Fruit fly (Drosophila melanogaster) whole organism, embryonic: ENCODE data around the gene CG7766.
A peak's percentile ranks its signal among the peaks of the same experiment; 100 is the strongest.

Source experiments
- ATbp ChIP-seq: fragments of 200-800 bp; sonication (Bioruptor generic); optimal IDR thresholded peaks from 2 replicates; lab custom pipeline; 2017; ENCODE audit warnings: missing biosample characterization, mild to moderate bottlenecking, missing genetic modification characterization, missing genetic modification reagents
- Bdp1 ChIP-seq: fragments of 200-800 bp; sonication (Bioruptor generic); optimal IDR thresholded peaks from 3 replicates; lab custom pipeline; 2016; ENCODE audit warnings: missing biosample characterization, missing genetic modification characterization
- Blimp-1 ChIP-seq: fragments of 200-800 bp; sonication (Bioruptor generic); optimal IDR thresholded peaks from 3 replicates; lab custom pipeline; 2018; ENCODE audit warnings: missing biosample characterization, missing genetic modification characterization, mild to moderate bottlenecking, moderate library complexity, missing genetic modification reagents
- CG10209 ChIP-seq: fragments of 200-800 bp; sonication (Bioruptor generic); optimal IDR thresholded peaks from 3 replicates; lab custom pipeline; 2017; ENCODE audit warnings: missing biosample characterization, mild to moderate bottlenecking, missing genetic modification characterization, missing genetic modification reagents
- CG1529 ChIP-seq: fragments of 200-800 bp; sonication (Bioruptor generic); optimal IDR thresholded peaks from 3 replicates; lab custom pipeline; 2018; ENCODE audit warnings: missing biosample characterization, missing genetic modification characterization
- CG17568 ChIP-seq: fragments of 200-800 bp; sonication (Bioruptor generic); optimal IDR thresholded peaks from 2 replicates; lab custom pipeline; 2018; ENCODE audit warnings: missing biosample characterization, mild to moderate bottlenecking, missing genetic modification characterization, moderate library complexity
- CG18599 ChIP-seq: fragments of 200-800 bp; sonication (Bioruptor generic); optimal IDR thresholded peaks from 3 replicates; lab custom pipeline; 2017; ENCODE audit warnings: missing biosample characterization, missing genetic modification characterization, mild to moderate bottlenecking, moderate library complexity, missing genetic modification reagents
- CG2678 ChIP-seq: fragments of 200-800 bp; sonication (Bioruptor generic); optimal IDR thresholded peaks from 3 replicates; lab custom pipeline; 2019; ENCODE audit warnings: missing biosample characterization, mild to moderate bottlenecking, missing genetic modification characterization, moderate library complexity
- CG2889 ChIP-seq: fragments of 200-800 bp; sonication (Bioruptor generic); IDR thresholded peaks from 3 replicates; pipeline ENCODE4 v1.3.6; 2022; ENCODE audit warnings: missing biosample characterization, missing genetic modification characterization
- CG34376 ChIP-seq: fragments of 200-800 bp; sonication (Bioruptor generic); optimal IDR thresholded peaks from 2 replicates; lab custom pipeline; 2018; ENCODE audit warnings: missing biosample characterization, mild to moderate bottlenecking, missing genetic modification characterization
- CG42726 ChIP-seq: fragments of 200-800 bp; sonication (Bioruptor generic); IDR thresholded peaks from 2 replicates; pipeline ENCODE4 v1.3.6; 2022; ENCODE audit warnings: missing biosample characterization, missing genetic modification characterization; ENCODE audit not compliant: partially characterized antibody
- CG6654 ChIP-seq: fragments of 200-800 bp; sonication (Bioruptor generic); optimal IDR thresholded peaks from 2 replicates; lab custom pipeline; 2017; ENCODE audit warnings: missing biosample characterization, mild to moderate bottlenecking, missing genetic modification characterization
- CG9215 ChIP-seq: fragments of 200-800 bp; sonication (Bioruptor generic); IDR thresholded peaks from 2 replicates; pipeline ENCODE4 v1.3.6; 2022; ENCODE audit warnings: missing biosample characterization, missing genetic modification characterization
- CG9817 ChIP-seq: fragments of 200-800 bp; sonication (Bioruptor generic); optimal IDR thresholded peaks from 2 replicates; lab custom pipeline; 2018; ENCODE audit warnings: missing biosample characterization, mild to moderate bottlenecking, missing genetic modification characterization, moderate library complexity
- CTCF ChIP-seq: fragments of 200-800 bp; sonication (Bioruptor generic); optimal IDR thresholded peaks from 2 replicates; lab custom pipeline; 2017; ENCODE audit warnings: missing biosample characterization, mild to moderate bottlenecking, missing genetic modification characterization, moderate library complexity
- Dip2 ChIP-seq: fragments of 200-800 bp; sonication (Bioruptor generic); IDR thresholded peaks from 2 replicates; pipeline ENCODE4 v1.3.6; 2022; ENCODE audit warnings: missing biosample characterization, missing genetic modification characterization
- Dp ChIP-seq: fragments of 200-800 bp; sonication (Bioruptor generic); optimal IDR thresholded peaks from 2 replicates; lab custom pipeline; 2018; ENCODE audit warnings: missing biosample characterization, mild to moderate bottlenecking, missing genetic modification characterization, moderate library complexity
- Fer2 ChIP-seq: fragments of 200-800 bp; sonication (Bioruptor generic); optimal IDR thresholded peaks from 2 replicates; lab custom pipeline; 2018; ENCODE audit warnings: missing biosample characterization, mild to moderate bottlenecking, missing genetic modification characterization, moderate library complexity
- H15 ChIP-seq: fragments of 200-800 bp; sonication (Bioruptor generic); IDR thresholded peaks from 3 replicates; pipeline ENCODE4 v1.3.6; 2022; ENCODE audit warnings: missing biosample characterization, missing genetic modification characterization
- HHEX ChIP-seq: fragments of 200-800 bp; sonication (Bioruptor generic); optimal IDR thresholded peaks from 3 replicates; lab custom pipeline; 2017; ENCODE audit warnings: missing biosample characterization, mild to moderate bottlenecking, missing genetic modification characterization, missing genetic modification reagents
- HLHmδ ChIP-seq: fragments of 200-800 bp; sonication (Bioruptor generic); optimal IDR thresholded peaks from 2 replicates; lab custom pipeline; 2018; ENCODE audit warnings: missing biosample characterization, mild to moderate bottlenecking, missing genetic modification characterization, moderate library complexity
- Hsf ChIP-seq: fragments of 200-800 bp; sonication (Bioruptor generic); optimal IDR thresholded peaks from 3 replicates; lab custom pipeline; 2016; ENCODE audit warnings: missing biosample characterization, missing genetic modification characterization
- Kr ChIP-seq: fragments of 200-800 bp; sonication (Bioruptor generic); optimal IDR thresholded peaks from 2 replicates; lab custom pipeline; 2017; ENCODE audit warnings: missing biosample characterization, mild to moderate bottlenecking, missing genetic modification characterization
- MBD-R2 ChIP-seq: fragments of 200-800 bp; sonication (Bioruptor generic); IDR thresholded peaks from 2 replicates; pipeline ENCODE4 v1.3.6; 2022; ENCODE audit warnings: missing biosample characterization, missing genetic modification characterization
- NC2β ChIP-seq: fragments of 200-800 bp; sonication (Bioruptor generic); optimal IDR thresholded peaks from 2 replicates; lab custom pipeline; 2016; ENCODE audit warnings: missing biosample characterization, missing genetic modification characterization
- Stat92E ChIP-seq, 3 experiments: fragments of >200 bp in 2 of 3; fragments of 200-800 bp in 1 of 3; sonication (Bioruptor generic) in 1 of 3; optimal IDR thresholded peaks; 2 replicates each; lab custom pipeline; 2017 to 2019; ENCODE audit warnings: missing biosample characterization in 3 of 3, missing genetic modification characterization in 3 of 3, mild to moderate bottlenecking in 1 of 3, moderate library complexity in 1 of 3
- Usf ChIP-seq: fragments of 200-800 bp; sonication (Bioruptor generic); optimal IDR thresholded peaks from 2 replicates; lab custom pipeline; 2017; ENCODE audit warnings: missing genotype, missing biosample characterization, missing genetic modification characterization
- Vsx1 ChIP-seq: fragments of 200-800 bp; sonication (Bioruptor generic); optimal IDR thresholded peaks from 2 replicates; lab custom pipeline; 2017; ENCODE audit warnings: missing biosample characterization, mild to moderate bottlenecking, missing genetic modification characterization, missing genetic modification reagents
- ab ChIP-seq: fragments of 200-800 bp; sonication (Bioruptor generic); optimal IDR thresholded peaks from 2 replicates; lab custom pipeline; 2016; ENCODE audit warnings: missing biosample characterization, missing genetic modification characterization
- amos ChIP-seq: fragments of 200-800 bp; sonication (Bioruptor generic); IDR thresholded peaks from 2 replicates; pipeline ENCODE4 v1.3.6; 2022; ENCODE audit warnings: missing biosample characterization, missing genetic modification characterization; ENCODE audit not compliant: partially characterized antibody
- ci ChIP-seq: fragments of 200-800 bp; sonication (Bioruptor generic); IDR thresholded peaks from 3 replicates; pipeline ENCODE4 v1.3.6; 2022; ENCODE audit warnings: missing biosample characterization, missing genetic modification characterization
- crc ChIP-seq: fragments of 200-800 bp; sonication (Bioruptor generic); optimal IDR thresholded peaks from 2 replicates; lab custom pipeline; 2016; ENCODE audit warnings: missing biosample characterization, missing genetic modification characterization
- crol ChIP-seq: fragments of 200-800 bp; sonication (Bioruptor generic); IDR thresholded peaks from 2 replicates; pipeline ENCODE4 v1.3.6; 2022; ENCODE audit warnings: missing biosample characterization, missing genetic modification characterization
- dati ChIP-seq: fragments of 200-800 bp; sonication (Bioruptor generic); IDR thresholded peaks from 2 replicates; pipeline ENCODE4 v1.3.6; 2022; ENCODE audit warnings: missing biosample characterization, missing genetic modification characterization
- dimm ChIP-seq: fragments of 200-800 bp; sonication (Bioruptor generic); IDR thresholded peaks from 2 replicates; pipeline ENCODE4 v1.3.6; 2022; ENCODE audit warnings: missing biosample characterization, missing genetic modification characterization
- esg ChIP-seq: fragments of 200-800 bp; sonication (Bioruptor generic); conservative IDR thresholded peaks from 2 replicates; pipeline ENCODE4 v1.3.6; 2022; ENCODE audit warnings: missing biosample characterization, missing genetic modification characterization
- exex ChIP-seq: fragments of 200-800 bp; sonication (Bioruptor generic); optimal IDR thresholded peaks from 4 replicates; lab custom pipeline; 2018; ENCODE audit warnings: missing biosample characterization, mild to moderate bottlenecking, missing genetic modification characterization, moderate library complexity
- fd96Cb ChIP-seq: fragments of 200-800 bp; sonication (Bioruptor generic); optimal IDR thresholded peaks from 2 replicates; lab custom pipeline; 2018; ENCODE audit warnings: missing biosample characterization, mild to moderate bottlenecking, missing genetic modification characterization, moderate library complexity
- ham ChIP-seq: fragments of 200-800 bp; sonication (Bioruptor generic); IDR thresholded peaks from 2 replicates; pipeline ENCODE4 v1.3.6; 2022; ENCODE audit warnings: missing biosample characterization, missing genetic modification characterization
- her ChIP-seq: fragments of 200-800 bp; sonication (Bioruptor generic); optimal IDR thresholded peaks from 2 replicates; lab custom pipeline; 2016; ENCODE audit warnings: missing biosample characterization, missing genetic modification characterization
- inv ChIP-seq: fragments of 200-800 bp; sonication (Bioruptor generic); IDR thresholded peaks from 2 replicates; pipeline ENCODE4 v1.3.6; 2022; ENCODE audit warnings: missing biosample characterization, missing genetic modification characterization; ENCODE audit not compliant: partially characterized antibody
- kay ChIP-seq: fragments of 200-800 bp; sonication (Bioruptor generic); optimal IDR thresholded peaks from 2 replicates; lab custom pipeline; 2016; ENCODE audit warnings: missing biosample characterization, missing genetic modification characterization
- lola ChIP-seq, 3 experiments: fragments of >200 bp in 2 of 3; fragments of 200-800 bp in 1 of 3; sonication (Bioruptor generic) in 1 of 3; optimal IDR thresholded peaks; 2 replicates each; lab custom pipeline; 2017 to 2019; ENCODE audit warnings: missing biosample characterization in 3 of 3, missing genetic modification characterization in 3 of 3, mild to moderate bottlenecking in 1 of 3, moderate library complexity in 1 of 3
- mam ChIP-seq: fragments of 200-800 bp; sonication (Bioruptor generic); optimal IDR thresholded peaks from 3 replicates; lab custom pipeline; 2016; ENCODE audit warnings: missing biosample characterization, missing genetic modification characterization
- pan ChIP-seq, 4 experiments: fragments of >200 bp in 3 of 4; fragments of 200-800 bp in 1 of 4; sonication (Bioruptor generic) in 1 of 4; optimal IDR thresholded peaks in 3 of 4; IDR thresholded peaks in 1 of 4; 2 replicates each; pipeline versions ENCODE4 v1.3.6 to Lab custom; 2017 to 2022; ENCODE audit warnings: missing biosample characterization in 2 of 4, missing genetic modification characterization in 2 of 4, mixed read lengths in 1 of 4
- pros ChIP-seq: fragments of 200-800 bp; sonication (Bioruptor generic); optimal IDR thresholded peaks from 3 replicates; lab custom pipeline; 2019; ENCODE audit warnings: missing biosample characterization, mild to moderate bottlenecking, missing genetic modification characterization, moderate library complexity
- schlank ChIP-seq: fragments of 200-800 bp; sonication (Bioruptor generic); optimal IDR thresholded peaks from 2 replicates; lab custom pipeline; 2018; ENCODE audit warnings: missing biosample characterization, mild to moderate bottlenecking, missing genetic modification characterization
- seq ChIP-seq: fragments of 200-800 bp; sonication (Bioruptor generic); IDR thresholded peaks from 2 replicates; pipeline ENCODE4 v1.3.6; 2022; ENCODE audit warnings: missing biosample characterization, missing genetic modification characterization
- ttk ChIP-seq: fragments of 200-800 bp; sonication (Bioruptor generic); IDR thresholded peaks from 2 replicates; pipeline ENCODE4 v2.1.2; 2022; ENCODE audit warnings: missing biosample characterization, missing genetic modification characterization
- usp ChIP-seq: fragments of >200 bp; optimal IDR thresholded peaks from 2 replicates; lab custom pipeline; 2017; ENCODE audit warnings: missing biosample characterization, missing genetic modification characterization

CG7766 gene

DNA sequence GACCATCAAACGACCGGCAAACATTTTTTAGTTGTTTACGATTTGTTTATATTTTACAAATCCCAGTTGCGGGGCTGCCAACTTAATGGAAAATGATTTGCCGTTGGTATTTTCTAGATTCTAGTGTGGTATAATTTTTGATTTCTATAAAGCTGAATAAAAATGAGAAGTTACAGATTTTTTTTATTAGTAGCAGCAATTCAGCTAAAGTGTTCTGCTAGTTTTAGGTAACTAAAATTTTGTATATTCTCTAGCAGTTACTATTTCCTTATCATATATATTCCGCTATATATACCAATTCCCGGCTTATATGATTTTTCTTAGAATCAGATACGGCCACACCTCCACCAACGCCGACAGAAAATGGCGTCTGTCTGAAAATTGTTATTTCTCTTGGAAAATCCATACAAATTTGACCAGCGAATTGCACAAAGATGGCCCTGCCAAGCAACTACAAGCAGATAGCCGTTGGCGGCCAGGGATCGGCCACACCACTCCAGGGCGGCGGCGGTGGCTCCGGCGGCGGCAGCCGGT lies 45.5 kb upstream of the CG7766 start, which contains the start of the genes fh and Bap111 (continued):
- TF ChIP-seq CG34376 (no peak), amos (GFP tag; lab: Robert Waterston, UW) (no peak), dati (GFP tag; lab: Robert Waterston, UW) (no peak), CG1529 (GFP tag; lab: Kevin White, UChicago) (no peak), pan (optimal IDR thresholded peaks at IDR 0.05; lab: Kevin White, UChicago) (no peak), pan (GFP tag; optimal IDR thresholded peaks at IDR 0.05 in 1 of 2, IDR thresholded peaks at IDR 0.05 in 1 of 2) (no peak), Blimp-1 (GFP tag; lab: Kevin White, UChicago) (no peak), CG42726 (GFP tag; lab: Robert Waterston, UW) (no peak), Fer2 (tag; lab: Kevin White, UChicago) (no peak), CG17568 (GFP tag; lab: Kevin White, UChicago) (no peak), NC2β (GFP tag; lab: Kevin White, UChicago) (no peak), CG10209 (no peak), Dp (peak; percentile 22), CG9817 (tag; lab: Kevin White, UChicago) (no peak), esg (GFP tag; lab: Robert Waterston, UW) (no peak), exex (tag; lab: Kevin White, UChicago) (no peak), lola (GFP tag; optimal IDR thresholded peaks at IDR 0.05; lab: Kevin White, UChicago) (no peak), ttk (GFP tag; lab: Robert Waterston, UW) (no peak), Vsx1 (GFP tag; lab: Kevin White, UChicago) (no peak), CG9215 (no peak), ATbp (no peak), ab (GFP tag; lab: Kevin White, UChicago) (no peak), seq (GFP tag; lab: Robert Waterston, UW) (no peak), crc (GFP tag; lab: Kevin White, UChicago) (no peak), ham (no peak), dimm (no peak), fd96Cb (no peak), usp (GFP tag; lab: Kevin White, UChicago) (no peak), MBD-R2 (GFP tag; lab: Robert Waterston, UW) (peak; percentile 54), HLHmδ (GFP tag; lab: Kevin White, UChicago) (no peak), her (GFP tag; lab: Kevin White, UChicago) (no peak), crol (GFP tag; lab: Robert Waterston, UW) (no peak), Hsf (GFP tag; lab: Kevin White, UChicago) (no peak), inv (GFP tag; lab: Robert Waterston, UW) (no peak), CG2678 (tag; lab: Kevin White, UChicago) (no peak), HHEX (GFP tag; lab: Kevin White, UChicago) (no peak), CG18599 (no peak), pros (no peak), Kr (no peak), CTCF (GFP tag; lab: Kevin White, UChicago) (peak; percentile 17), Stat92E (GFP tag; optimal IDR thresholded peaks at IDR 0.05; lab: Kevin White, UChicago) (peak in 1 of 3 experiments; percentile 48), CG6654 (no peak), Usf (GFP tag; lab: Kevin White, UChicago) (no peak), CG2889 (GFP tag; lab: Robert Waterston, UW) (no peak), Dip2 (GFP tag; lab: Robert Waterston, UW) (no peak), Bdp1 (GFP tag; lab: Kevin White, UChicago) (no peak), ci (no peak), schlank (no peak), kay (GFP tag; lab: Kevin White, UChicago) (no peak), mam (GFP tag; lab: Kevin White, UChicago) (no peak), H15 (GFP tag; lab: Robert Waterston, UW) (no peak)
